Fruit fly (Drosophila melanogaster): Measurements from ENCODE around the gene lft.

The lft gene

dm6 chr2L:10334213-10334612 is 30.1 kb upstream of the lft start:
- TF ChIP-seq Ets96B (tag; optimal IDR thresholded peaks at IDR 0.05), result no peak
- peak; percentile 60 for TF ChIP-seq svp (GFP tag)

dm6 chr2L:10334854-10335277 is 29.4 kb upstream of the lft start:
- peak; percentile 14 for TF ChIP-seq pdm3 (GFP tag; optimal IDR thresholded peaks at IDR 0.05)
- no peak for TF ChIP-seq CG3919 (GFP tag; optimal IDR thresholded peaks at IDR 0.05)
- no peak for TF ChIP-seq Hr38 (GFP tag; optimal IDR thresholded peaks at IDR 0.05)
- TF ChIP-seq vri (GFP tag; optimal IDR thresholded peaks at IDR 0.05), result peak; percentile 98
- TF ChIP-seq CG10669 (GFP tag; optimal IDR thresholded peaks at IDR 0.05), result peak; percentile 33
- TF ChIP-seq net (GFP tag; optimal IDR thresholded peaks at IDR 0.05), result no peak
- TF ChIP-seq CG1621 (tag; optimal IDR thresholded peaks at IDR 0.05), result peak; percentile 34
- peak; percentile 18 for TF ChIP-seq dsx (GFP tag; optimal IDR thresholded peaks at IDR 0.05; ENCODE audit: poor library complexity, severe bottlenecking)
- peak in 1 of 2 experiments; percentile 81 for TF ChIP-seq ss (GFP tag; optimal IDR thresholded peaks at IDR 0.05)
- TF ChIP-seq lz (GFP tag; optimal IDR thresholded peaks at IDR 0.05), result no peak
- no peak for TF ChIP-seq fd59A (GFP tag; optimal IDR thresholded peaks at IDR 0.05)
- no peak for TF ChIP-seq CG11294 (GFP tag; IDR thresholded peaks at IDR 0.05)
- no peak for TF ChIP-seq cyc (GFP tag; optimal IDR thresholded peaks at IDR 0.05)
- TF ChIP-seq CG8632 (GFP tag; optimal IDR thresholded peaks at IDR 0.05), result no peak
- no peak for TF ChIP-seq CG3032 (tag; optimal IDR thresholded peaks at IDR 0.05)
- peak; percentile 73 for TF ChIP-seq svp (GFP tag)
- no peak for TF ChIP-seq Sox102F (GFP tag; optimal IDR thresholded peaks at IDR 0.05)
- peak; percentile 2 for TF ChIP-seq Lpt (GFP tag; optimal IDR thresholded peaks at IDR 0.05)
- peak; percentile 32 for TF ChIP-seq achi (GFP tag; optimal IDR thresholded peaks at IDR 0.05)
- TF ChIP-seq Ets21C (GFP tag; optimal IDR thresholded peaks at IDR 0.05), result no peak
- no peak for TF ChIP-seq CG16779 (tag; optimal IDR thresholded peaks at IDR 0.05)
- no peak for TF ChIP-seq OdsH (GFP tag; optimal IDR thresholded peaks at IDR 0.05)
- TF ChIP-seq CG6854 (GFP tag; optimal IDR thresholded peaks at IDR 0.05), result peak; percentile 61
- no peak for TF ChIP-seq CG11902 (GFP tag; optimal IDR thresholded peaks at IDR 0.05)
- peak; percentile 58; the same call in 2 of the 3 replicates for TF ChIP-seq CG8119 (GFP tag; IDR thresholded peaks at IDR 0.05)
- no peak for TF ChIP-seq CG31627 (GFP tag; optimal IDR thresholded peaks at IDR 0.05)
- TF ChIP-seq CG9139 (GFP tag; optimal IDR thresholded peaks at IDR 0.05), result no peak
- peak; percentile 66 for TF ChIP-seq Sox14 (GFP tag; optimal IDR thresholded peaks at IDR 0.05)
- peak; percentile 85 for TF ChIP-seq Eip78C (GFP tag)
- TF ChIP-seq salr (GFP tag; optimal IDR thresholded peaks at IDR 0.05), result no peak
- TF ChIP-seq CG11762 (GFP tag; optimal IDR thresholded peaks at IDR 0.05; ENCODE audit: insufficient read depth), result no peak
- no peak for TF ChIP-seq CG10631 (GFP tag; optimal IDR thresholded peaks at IDR 0.05)
- TF ChIP-seq fd85E (GFP tag; optimal IDR thresholded peaks at IDR 0.05), result no peak
- no peak for TF ChIP-seq CG6163 (GFP tag; IDR thresholded peaks at IDR 0.05)
- no peak for TF ChIP-seq CG6792 (GFP tag; optimal IDR thresholded peaks at IDR 0.05)
- peak; percentile 67 for TF ChIP-seq esn (GFP tag; optimal IDR thresholded peaks at IDR 0.05)
- peak; percentile 23 for TF ChIP-seq Eip93F (GFP tag; optimal IDR thresholded peaks at IDR 0.05)
- TF ChIP-seq CG32006 (GFP tag; optimal IDR thresholded peaks at IDR 0.05), result no peak
- peak; percentile 27 for TF ChIP-seq acj6 (GFP tag; optimal IDR thresholded peaks at IDR 0.05)
- TF ChIP-seq Sox15 (GFP tag; optimal IDR thresholded peaks at IDR 0.05), result no peak
- no peak for TF ChIP-seq CG7368 (GFP tag; optimal IDR thresholded peaks at IDR 0.05)
- TF ChIP-seq dac (GFP tag; optimal IDR thresholded peaks at IDR 0.05), result no peak
- peak; percentile 98 for TF ChIP-seq fkh (GFP tag; optimal IDR thresholded peaks at IDR 0.05)
- TF ChIP-seq CG6808 (GFP tag; optimal IDR thresholded peaks at IDR 0.05), result no peak
- no peak for TF ChIP-seq Smox (GFP tag; optimal IDR thresholded peaks at IDR 0.05)
- TF ChIP-seq spab (GFP tag; optimal IDR thresholded peaks at IDR 0.05), result no peak
- no peak for TF ChIP-seq Gug (GFP tag; IDR thresholded peaks at IDR 0.05)
- no peak for TF ChIP-seq Hr39 (GFP tag; optimal IDR thresholded peaks at IDR 0.05)
- TF ChIP-seq topi (GFP tag; optimal IDR thresholded peaks at IDR 0.05), result peak; percentile 17
- TF ChIP-seq CG6276 (GFP tag; optimal IDR thresholded peaks at IDR 0.05), result no peak

Data from whole organism, prepupa.